Worm (Caenorhabditis elegans) whole organism, L4 larva: ENCODE results near the gene deb-1.

Source experiments
- F10B5.3 ChIP-seq: sonication (generic microtip); optimal IDR thresholded peaks from 2 replicates; lab custom pipeline; 2016; ENCODE audit warnings: mild to moderate bottlenecking, missing genetic modification characterization, missing compliant biosample characterization
- F26F4.8 ChIP-seq: fragments of 200-800 bp; sonication (Bioruptor generic); conservative IDR thresholded peaks from 2 replicates; pipeline ENCODE4 v1.3.6; 2022; ENCODE audit warnings: missing genetic modification characterization, missing compliant biosample characterization
- F37D6.2 ChIP-seq: sonication (generic microtip); optimal IDR thresholded peaks from 2 replicates; lab custom pipeline; 2016; ENCODE audit warnings: mild to moderate bottlenecking, missing genetic modification characterization, missing compliant biosample characterization
- T20F7.1 ChIP-seq: fragments of 200-800 bp; sonication (Bioruptor generic); optimal IDR thresholded peaks from 2 replicates; lab custom pipeline; 2018; ENCODE audit warnings: mild to moderate bottlenecking, missing genetic modification characterization, missing compliant biosample characterization
- T26A8.4 ChIP-seq: fragments of 200-800 bp; sonication (Bioruptor generic); IDR thresholded peaks from 2 replicates; pipeline ENCODE4 v1.3.6; 2022; ENCODE audit warnings: missing genetic modification characterization, missing compliant biosample characterization
- Y105C5A.15 ChIP-seq: fragments of 200-800 bp; sonication (Bioruptor generic); IDR thresholded peaks from 2 replicates; pipeline ENCODE4 v1.3.6; 2022; ENCODE audit warnings: missing genetic modification characterization, missing compliant biosample characterization
- ZK546.5 ChIP-seq, 2 experiments: sonication (generic microtip); optimal IDR thresholded peaks; 2 replicates each; lab custom pipeline; 2017; ENCODE audit warnings: missing biosample characterization in 2 of 2, missing genetic modification characterization in 2 of 2
- aha-1 ChIP-seq: fragments of 150-350 bp; peaks from one replicate; lab custom pipeline; 2014; ENCODE audit warnings: missing biosample characterization, missing genetic modification characterization
- aly-2 ChIP-seq: sonication (generic microtip); optimal IDR thresholded peaks from 2 replicates; lab custom pipeline; 2018; ENCODE audit warnings: missing biosample characterization, missing genetic modification characterization
- arid-1 ChIP-seq: fragments of 200-800 bp; sonication (Bioruptor generic); conservative IDR thresholded peaks from 2 replicates; pipeline ENCODE4 v1.3.6; 2022; ENCODE audit warnings: missing genetic modification reagents, missing genetic modification characterization, missing compliant biosample characterization
- attf-4 ChIP-seq: sonication (generic microtip); optimal IDR thresholded peaks from 3 replicates; lab custom pipeline; 2017; ENCODE audit warnings: missing biosample characterization, missing genetic modification characterization
- ces-1 ChIP-seq: fragments of 150-350 bp; sonication (generic microtip); optimal IDR thresholded peaks from 4 replicates; lab custom pipeline; 2014; ENCODE audit warnings: missing biosample characterization, missing genetic modification reagents, missing genetic modification characterization
- cey-2 ChIP-seq: sonication (generic microtip); optimal IDR thresholded peaks from 3 replicates; lab custom pipeline; 2017; ENCODE audit warnings: missing genetic modification characterization, mild to moderate bottlenecking, missing compliant biosample characterization, antibody characterized with exemption, borderline replicate concordance; ENCODE audit not compliant: insufficient read depth
- daf-16 ChIP-seq, 3 experiments: sonication (generic microtip); optimal IDR thresholded peaks; 2 replicates each; lab custom pipeline; 2016 to 2017; ENCODE audit warnings: missing genetic modification characterization in 3 of 3, missing genetic modification reagents in 3 of 3, mild to moderate bottlenecking in 2 of 3, missing compliant biosample characterization in 2 of 3, missing biosample characterization in 1 of 3, moderate library complexity in 1 of 3
- dmd-6 ChIP-seq: fragments of 200-800 bp; sonication (Bioruptor generic); IDR thresholded peaks from 2 replicates; pipeline ENCODE4 v1.3.6; 2022; ENCODE audit warnings: missing genetic modification reagents, missing genetic modification characterization, missing compliant biosample characterization
- dmd-9 ChIP-seq: fragments of 200-800 bp; sonication (Bioruptor generic); IDR thresholded peaks from 2 replicates; pipeline ENCODE4 v1.3.6; 2022; ENCODE audit warnings: missing genetic modification reagents, missing genetic modification characterization, missing compliant biosample characterization
- dpl-1 ChIP-seq: fragments of 150-350 bp; optimal IDR thresholded peaks from 2 replicates; lab custom pipeline; 2014; ENCODE audit warnings: missing biosample characterization, missing genetic modification reagents, missing genetic modification characterization
- dve-1 ChIP-seq: sonication (generic microtip); optimal IDR thresholded peaks from 2 replicates; lab custom pipeline; 2017; ENCODE audit warnings: antibody characterized with exemption, mild to moderate bottlenecking, missing genetic modification characterization, missing compliant biosample characterization; ENCODE audit not compliant: insufficient read depth
- egl-43 ChIP-seq: fragments of 200-800 bp; sonication (Bioruptor generic); IDR thresholded peaks from 2 replicates; pipeline ENCODE4 v1.3.6; 2022; ENCODE audit warnings: missing genetic modification reagents, missing genetic modification characterization, missing compliant biosample characterization
- hlh-11 ChIP-seq: fragments of 200-800 bp; sonication (Bioruptor generic); optimal IDR thresholded peaks from 2 replicates; lab custom pipeline; 2018; ENCODE audit warnings: mild to moderate bottlenecking, missing genetic modification characterization, missing compliant biosample characterization
- hlh-30 ChIP-seq: sonication (generic microtip); optimal IDR thresholded peaks from 2 replicates; lab custom pipeline; 2017; ENCODE audit warnings: antibody characterized with exemption, mild to moderate bottlenecking, missing genetic modification characterization, missing compliant biosample characterization; ENCODE audit not compliant: insufficient read depth
- lin-13 ChIP-seq: fragments of 150-350 bp; optimal IDR thresholded peaks from 2 replicates; lab custom pipeline; 2014; ENCODE audit warnings: missing biosample characterization, missing genetic modification reagents, missing genetic modification characterization
- lin-38 ChIP-seq: fragments of 200-800 bp; sonication (Bioruptor generic); IDR thresholded peaks from 2 replicates; pipeline ENCODE4 v1.3.6; 2022; ENCODE audit warnings: missing genetic modification reagents, missing genetic modification characterization, missing compliant biosample characterization
- lin-39 ChIP-seq: fragments of 150-350 bp; optimal IDR thresholded peaks from 2 replicates; lab custom pipeline; 2014; ENCODE audit warnings: missing biosample characterization, missing genetic modification reagents, missing genetic modification characterization
- lsy-2 ChIP-seq, 2 experiments: fragments of 150-350 bp in 1 of 2; sonication (generic microtip) in 1 of 2; optimal IDR thresholded peaks; 2 replicates each; lab custom pipeline; 2014 to 2017; ENCODE audit warnings: missing biosample characterization in 2 of 2, missing genetic modification characterization in 2 of 2
- mdl-1 ChIP-seq, 2 experiments: fragments of 150-350 bp in 1 of 2; sonication (generic microtip) in 1 of 2; optimal IDR thresholded peaks; 2 replicates each; lab custom pipeline; 2014 to 2017; ENCODE audit warnings: missing biosample characterization in 2 of 2, missing genetic modification characterization in 2 of 2
- mep-1 ChIP-seq: fragments of 150-350 bp; sonication (generic microtip); optimal IDR thresholded peaks from 3 replicates; lab custom pipeline; 2014; ENCODE audit warnings: missing biosample characterization, missing genetic modification characterization
- mes-2 ChIP-seq: sonication (generic microtip); optimal IDR thresholded peaks from 2 replicates; lab custom pipeline; 2016; ENCODE audit warnings: missing genotype, mild to moderate bottlenecking, missing genetic modification characterization, missing compliant biosample characterization; ENCODE audit not compliant: poor library complexity, severe bottlenecking
- mxl-2 ChIP-seq: fragments of 200-800 bp; sonication (Bioruptor generic); conservative IDR thresholded peaks from 2 replicates; pipeline ENCODE4 v1.3.6; 2022; ENCODE audit warnings: missing genetic modification reagents, missing genetic modification characterization, missing compliant biosample characterization
- nhr-10 ChIP-seq: fragments of 150-350 bp; optimal IDR thresholded peaks from 2 replicates; lab custom pipeline; 2014; ENCODE audit warnings: missing biosample characterization, missing genetic modification characterization
- nhr-102 ChIP-seq: sonication (generic microtip); optimal IDR thresholded peaks from 2 replicates; lab custom pipeline; 2016; ENCODE audit warnings: mild to moderate bottlenecking, missing genetic modification characterization, moderate library complexity, missing compliant biosample characterization
- nhr-28 ChIP-seq: fragments of 150-350 bp; optimal IDR thresholded peaks from 2 replicates; lab custom pipeline; 2014; ENCODE audit warnings: missing biosample characterization, missing genetic modification characterization
- nhr-48 ChIP-seq: sonication (generic microtip); optimal IDR thresholded peaks from 2 replicates; lab custom pipeline; 2016; ENCODE audit warnings: mild to moderate bottlenecking, missing genetic modification characterization, missing compliant biosample characterization
- nhr-6 ChIP-seq: fragments of 150-350 bp; optimal IDR thresholded peaks from 2 replicates; lab custom pipeline; 2014; ENCODE audit warnings: missing biosample characterization, missing genetic modification characterization
- nhr-76 ChIP-seq: fragments of 150-350 bp; optimal IDR thresholded peaks from 2 replicates; lab custom pipeline; 2014; ENCODE audit warnings: missing biosample characterization, missing genetic modification characterization
- pha-4 ChIP-seq, 2 experiments: fragments of 150-350 bp in 1 of 2; fragments of 200-800 bp in 1 of 2; sonication (Bioruptor generic) in 1 of 2; IDR thresholded peaks in 1 of 2; optimal IDR thresholded peaks in 1 of 2; 2 replicates each; pipeline versions ENCODE4 v1.3.6 to Lab custom; 2014 to 2022; ENCODE audit warnings: missing genetic modification characterization in 2 of 2, missing genetic modification reagents in 2 of 2, missing biosample characterization in 1 of 2, missing compliant biosample characterization in 1 of 2
- pqm-1 ChIP-seq: sonication (generic microtip); optimal IDR thresholded peaks from 2 replicates; lab custom pipeline; 2017; ENCODE audit warnings: missing biosample characterization, missing genetic modification characterization
- rbr-2 ChIP-seq: sonication (generic microtip); optimal IDR thresholded peaks from 2 replicates; lab custom pipeline; 2016; ENCODE audit warnings: missing genotype, missing genetic modification characterization, missing compliant biosample characterization
- snpc-1.2 ChIP-seq: fragments of 200-800 bp; sonication (Bioruptor generic); IDR thresholded peaks from 2 replicates; pipeline ENCODE4 v1.3.6; 2022; ENCODE audit warnings: missing genetic modification reagents, missing genetic modification characterization, missing compliant biosample characterization
- spr-1 ChIP-seq: sonication (generic microtip); optimal IDR thresholded peaks from 2 replicates; lab custom pipeline; 2016; ENCODE audit warnings: mild to moderate bottlenecking, missing genetic modification characterization, missing compliant biosample characterization
- tra-1 ChIP-seq: fragments of 200-800 bp; sonication (Bioruptor generic); IDR thresholded peaks from 2 replicates; pipeline ENCODE4 v1.3.6; 2022; ENCODE audit warnings: missing genetic modification reagents, missing genetic modification characterization, missing compliant biosample characterization
- unc-39 ChIP-seq: sonication (generic microtip); optimal IDR thresholded peaks from 2 replicates; lab custom pipeline; 2017; ENCODE audit warnings: missing biosample characterization, missing genetic modification characterization
- vab-7 ChIP-seq: fragments of 200-800 bp; sonication (Bioruptor generic); IDR thresholded peaks from 2 replicates; pipeline ENCODE4 v1.3.6; 2022; ENCODE audit warnings: missing genetic modification reagents, missing genetic modification characterization, missing compliant biosample characterization
- ztf-7 ChIP-seq: fragments of 150-350 bp; optimal IDR thresholded peaks from 2 replicates; lab custom pipeline; 2014; ENCODE audit warnings: missing biosample characterization, missing genetic modification characterization

The deb-1 gene

DNA sequence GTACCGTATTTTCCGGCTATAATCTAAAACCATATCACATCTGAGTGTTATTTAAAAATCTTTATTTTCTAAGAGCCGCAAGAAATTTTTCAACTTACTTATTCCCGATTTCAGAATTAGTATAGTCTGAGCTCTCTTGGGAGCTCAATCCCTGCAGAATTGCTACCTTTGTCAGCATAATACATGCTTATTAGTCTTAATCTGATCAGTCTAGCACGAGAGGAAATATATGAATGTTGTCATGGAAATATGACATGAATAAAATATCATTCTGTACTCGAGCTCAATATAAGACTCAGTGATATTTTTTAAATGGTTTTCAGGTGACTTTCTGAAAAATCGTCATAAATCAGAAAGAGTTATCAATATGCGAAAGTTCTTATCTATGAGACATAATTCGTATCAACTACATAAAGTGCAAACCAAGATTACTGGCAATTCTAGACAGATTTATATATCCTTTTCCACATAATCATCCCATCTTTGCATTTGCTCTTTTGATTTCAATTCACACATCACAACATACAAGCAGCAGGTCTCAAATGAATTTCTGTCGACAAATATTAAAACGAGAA, 48.6 kb downstream of the deb-1 start:
- TF ChIP-seq nhr-28 (tag; lab: Kevin White, UChicago) (peak; percentile 35), daf-16 (GFP tag; optimal IDR thresholded peaks at IDR 0.05; lab: Kevin White, UChicago) (no peak), daf-16 (tag; optimal IDR thresholded peaks at IDR 0.05; lab: Kevin White, UChicago) (peak; percentile 20), Y105C5A.15 (GFP tag; lab: Robert Waterston, UW) (no peak), dve-1 (tag; lab: Kevin White, UChicago) (peak; percentile 20), aha-1 (tag; lab: Kevin White, UChicago) (peak; percentile 19), F26F4.8 (no peak), egl-43 (GFP tag; lab: Robert Waterston, UW) (no peak), dmd-6 (GFP tag; lab: Robert Waterston, UW) (peak; percentile 33; the same call in 1 of the 2 replicates), pqm-1 (tag; lab: Kevin White, UChicago) (peak; percentile 66)
- TF ChIP-seq, all 104 proteins: peak for 6

DNA sequence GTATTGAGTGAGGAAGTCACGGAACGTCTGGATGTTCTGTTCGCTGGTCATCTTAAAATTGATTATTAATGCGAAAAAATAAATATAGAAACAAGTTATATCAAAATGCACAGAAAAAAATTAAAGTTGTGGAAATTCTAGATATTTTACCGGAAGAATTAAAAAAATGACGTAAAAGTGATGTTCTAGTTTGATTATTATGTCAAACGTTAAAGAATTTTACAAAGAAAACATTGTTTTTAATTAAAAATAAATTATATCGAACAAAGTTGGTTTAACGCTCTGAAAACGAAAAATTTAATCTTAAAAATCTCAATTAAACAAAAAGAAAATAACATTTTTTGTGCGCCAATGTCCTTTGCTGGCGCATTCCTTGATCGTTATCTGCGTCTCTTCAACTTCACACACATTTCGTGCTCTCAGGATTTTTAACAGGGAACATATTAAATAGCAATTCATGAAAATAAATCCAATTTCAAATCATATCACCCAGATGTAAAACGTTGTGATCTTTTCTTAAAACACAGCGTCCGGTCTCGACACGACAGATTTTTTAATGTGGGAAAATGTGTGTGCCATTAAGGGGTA, 49.4 kb downstream of the deb-1 start, which contains the start of gene tin-9.1:
TSS of gene tin-9.1 (minus strand) at position 51 of the 588 bp plus-strand sequence.
- TF ChIP-seq lin-39 (tag; lab: Kevin White, UChicago) (no peak), dve-1 (tag; lab: Kevin White, UChicago) (peak; percentile 74), daf-16 (GFP tag; optimal IDR thresholded peaks at IDR 0.05; lab: Kevin White, UChicago) (no peak), daf-16 (tag; optimal IDR thresholded peaks at IDR 0.05; lab: Kevin White, UChicago) (peak; percentile 53), dmd-9 (no peak), ZK546.5 (tag; optimal IDR thresholded peaks at IDR 0.05; lab: Kevin White, UChicago) (no peak), T26A8.4 (GFP tag; lab: Robert Waterston, UW) (peak; percentile 28; the same call in 1 of the 2 replicates), unc-39 (no peak), attf-4 (no peak), vab-7 (GFP tag; lab: Robert Waterston, UW) (no peak), hlh-11 (tag; lab: Kevin White, UChicago) (peak; percentile 56), hlh-30 (tag; lab: Kevin White, UChicago) (peak; percentile 66), nhr-6 (peak; percentile 53), F10B5.3 (tag; lab: Kevin White, UChicago) (no peak), snpc-1.2 (GFP tag; lab: Robert Waterston, UW) (peak; percentile 53; the same call in 1 of the 2 replicates), mes-2 (tag; lab: Kevin White, UChicago) (peak; percentile 88), Y105C5A.15 (GFP tag; lab: Robert Waterston, UW) (no peak), tra-1 (GFP tag; lab: Robert Waterston, UW) (no peak), aly-2 (tag; lab: Kevin White, UChicago) (no peak), ces-1 (GFP tag; lab: Kevin White, UChicago) (no peak), nhr-48 (peak; percentile 28), nhr-28 (tag; lab: Kevin White, UChicago) (peak; percentile 37), dpl-1 (GFP tag; lab: Kevin White, UChicago) (peak; percentile 75), F37D6.2 (tag; lab: Kevin White, UChicago) (peak; percentile 21), mep-1 (tag; lab: Kevin White, UChicago) (peak; percentile 55), pha-4 (GFP tag; IDR thresholded peaks at IDR 0.05; lab: Robert Waterston, UW) (no peak), pha-4 (tag; optimal IDR thresholded peaks at IDR 0.05; lab: Kevin White, UChicago) (peak; percentile 7), T20F7.1 (GFP tag; lab: Kevin White, UChicago) (peak; percentile 55), spr-1 (peak; percentile 12), ztf-7 (tag; lab: Kevin White, UChicago) (peak; percentile 49), aha-1 (tag; lab: Kevin White, UChicago) (peak; percentile 35), arid-1 (GFP tag; lab: Robert Waterston, UW) (no peak), dmd-6 (GFP tag; lab: Robert Waterston, UW) (peak; percentile 58), nhr-76 (tag; lab: Kevin White, UChicago) (no peak), rbr-2 (tag; lab: Kevin White, UChicago) (peak; percentile 52), nhr-102 (tag; lab: Kevin White, UChicago) (peak; percentile 18), lin-38 (GFP tag; lab: Robert Waterston, UW) (peak; percentile 72), mxl-2 (GFP tag; lab: Robert Waterston, UW) (no peak), lsy-2 (tag; optimal IDR thresholded peaks at IDR 0.05; lab: Kevin White, UChicago) (peak in 1 of 2 experiments; percentile 92), nhr-10 (tag; lab: Kevin White, UChicago) (no peak), mdl-1 (tag; optimal IDR thresholded peaks at IDR 0.05; lab: Kevin White, UChicago) (no peak), F26F4.8 (no peak), lin-13 (GFP tag; lab: Kevin White, UChicago) (peak; percentile 48), cey-2 (no peak)
